Worm (Caenorhabditis elegans) whole organism, early embryonic: ENCODE results near the gene gpx-3.

Source experiments
- ama-1 ChIP-seq: fragments of 150-350 bp; optimal IDR thresholded peaks from 2 replicates; lab custom pipeline; 2014
- ceh-13 ChIP-seq: fragments of 200-800 bp; sonication (Bioruptor generic); optimal IDR thresholded peaks from 2 replicates; lab custom pipeline; 2018; ENCODE audit warnings: mild to moderate bottlenecking, missing genetic modification characterization, missing compliant biosample characterization
- flt-1 ChIP-seq: fragments of 200-800 bp; sonication (Bioruptor generic); IDR thresholded peaks from 2 replicates; pipeline ENCODE4 v1.3.6; 2022; ENCODE audit warnings: missing genetic modification characterization, missing compliant biosample characterization
- hmbx-1 ChIP-seq: sonication (generic microtip); optimal IDR thresholded peaks from 2 replicates; lab custom pipeline; 2016; ENCODE audit warnings: mild to moderate bottlenecking, missing genetic modification characterization, missing compliant biosample characterization
- tra-4 ChIP-seq: sonication (generic microtip); optimal IDR thresholded peaks from 2 replicates; lab custom pipeline; 2017; ENCODE audit warnings: missing genetic modification characterization, missing compliant biosample characterization

DNA sequence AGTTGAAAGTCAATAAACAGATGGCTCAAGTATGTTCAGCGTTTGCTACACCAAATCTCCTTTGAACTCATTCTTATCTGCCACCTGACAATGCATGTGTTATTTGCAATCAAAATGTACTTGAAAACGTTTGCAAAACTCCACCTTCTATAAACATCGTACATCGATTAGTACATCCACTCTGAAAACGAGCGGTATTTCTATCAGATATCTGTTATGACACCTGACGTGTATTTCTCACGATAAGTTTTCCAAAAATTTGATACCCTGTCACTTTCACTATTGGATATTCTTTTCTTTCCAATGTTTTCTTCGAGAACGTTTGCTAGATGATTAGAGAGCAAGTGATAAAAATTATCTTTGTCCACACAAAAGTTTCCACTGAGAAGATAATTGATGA lies 43.3 kb upstream of the gpx-3 start:
- TF ChIP-seq ama-1 (no peak), ceh-13 (GFP tag; lab: Kevin White, UChicago) (no peak), hmbx-1 (tag; lab: Kevin White, UChicago) (no peak), tra-4 (tag; lab: Kevin White, UChicago) (no peak), flt-1 (GFP tag; lab: Robert Waterston, UW) (no peak)
